Worm (Caenorhabditis elegans): ENCODE results near the gene cdkl-1.

Gene cdkl-1

DNA sequence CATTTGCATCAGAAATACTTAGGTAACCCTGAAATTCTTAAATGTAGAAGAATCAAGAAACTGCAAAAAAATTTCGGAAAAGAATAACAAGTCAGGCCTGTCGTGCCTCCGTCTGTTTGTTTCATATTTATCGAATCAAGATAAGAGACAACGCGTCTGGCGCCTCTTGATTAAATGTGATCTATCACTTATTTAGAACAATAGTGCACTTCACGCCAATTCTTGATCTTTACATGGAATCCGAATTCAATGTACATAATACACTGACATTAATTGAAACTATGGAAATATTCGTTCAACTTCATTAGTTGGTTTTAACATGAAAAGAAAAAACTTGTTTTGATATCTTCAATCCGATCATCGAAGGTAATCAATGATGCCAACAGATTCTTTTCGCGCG, 23.8 kb downstream of the cdkl-1 start, which contains the start of gene mboa-2 (continued):
- TF ChIP-seq sdz-12 (GFP tag; optimal IDR thresholded peaks at IDR 0.05) (no peak), duxl-1 (tag; optimal IDR thresholded peaks at IDR 0.05; ENCODE audit: poor library complexity) (peak; percentile 72), nhr-42 (GFP tag; IDR thresholded peaks at IDR 0.05) (no peak), egl-43 (GFP tag; IDR thresholded peaks at IDR 0.05) (no peak), mes-2 (tag; optimal IDR thresholded peaks at IDR 0.05; ENCODE audit: poor library complexity, severe bottlenecking) (peak; percentile 51), T20F7.1 (GFP tag; optimal IDR thresholded peaks at IDR 0.05) (peak; percentile 65), R02D3.7 (tag; optimal IDR thresholded peaks at IDR 0.05) (no peak), nhr-41 (GFP tag; IDR thresholded peaks at IDR 0.05) (no peak), ceh-62 (tag; optimal IDR thresholded peaks at IDR 0.05) (no peak), F44E2.7 (GFP tag; IDR thresholded peaks at IDR 0.05) (no peak), Y5F2A.4 (GFP tag; optimal IDR thresholded peaks at IDR 0.05) (no peak), php-3 (GFP tag; IDR thresholded peaks at IDR 0.05) (no peak), ZK337.2 (GFP tag; IDR thresholded peaks at IDR 0.05) (no peak), hmg-1.1 (GFP tag; IDR thresholded peaks at IDR 0.05) (no peak), ZK546.5 (tag; optimal IDR thresholded peaks at IDR 0.05) (no peak), lin-29 (GFP tag; IDR thresholded peaks at IDR 0.05) (no peak), D1046.2 (GFP tag; IDR thresholded peaks at IDR 0.05) (no peak), attf-4 (tag; optimal IDR thresholded peaks at IDR 0.05) (no peak), dmd-6 (GFP tag; IDR thresholded peaks at IDR 0.05) (peak; percentile 52), mdt-29 (GFP tag; IDR thresholded peaks at IDR 0.05) (no peak), daf-16 (GFP tag; optimal IDR thresholded peaks at IDR 0.05) (peak in 1 of 2 experiments; percentile 79), daf-16 (tag; optimal IDR thresholded peaks at IDR 0.05) (peak; percentile 76), hif-1 (tag; optimal IDR thresholded peaks at IDR 0.05) (no peak), saeg-2 (GFP tag; IDR thresholded peaks at IDR 0.05) (no peak), nhr-102 (tag; optimal IDR thresholded peaks at IDR 0.05) (peak; percentile 56), zfp-2 (tag; optimal IDR thresholded peaks at IDR 0.05) (no peak), dmd-8 (GFP tag; IDR thresholded peaks at IDR 0.05) (no peak), ama-1 (optimal IDR thresholded peaks at IDR 0.05) (no peak), lir-3 (tag; optimal IDR thresholded peaks at IDR 0.05) (no peak), nhr-111 (GFP tag; optimal IDR thresholded peaks at IDR 0.05) (no peak), zag-1 (tag; optimal IDR thresholded peaks at IDR 0.05) (no peak), ceh-28 (tag; optimal IDR thresholded peaks at IDR 0.05) (no peak), mxl-2 (GFP tag; conservative IDR thresholded peaks at IDR 0.05) (no peak), ztf-11 (tag; optimal IDR thresholded peaks at IDR 0.05) (no peak), unc-62 (GFP tag; optimal IDR thresholded peaks at IDR 0.05 in 1 of 2) (no peak), unc-62 (tag; optimal IDR thresholded peaks at IDR 0.05) (no peak), madf-5 (GFP tag; IDR thresholded peaks at IDR 0.05) (no peak)

DNA sequence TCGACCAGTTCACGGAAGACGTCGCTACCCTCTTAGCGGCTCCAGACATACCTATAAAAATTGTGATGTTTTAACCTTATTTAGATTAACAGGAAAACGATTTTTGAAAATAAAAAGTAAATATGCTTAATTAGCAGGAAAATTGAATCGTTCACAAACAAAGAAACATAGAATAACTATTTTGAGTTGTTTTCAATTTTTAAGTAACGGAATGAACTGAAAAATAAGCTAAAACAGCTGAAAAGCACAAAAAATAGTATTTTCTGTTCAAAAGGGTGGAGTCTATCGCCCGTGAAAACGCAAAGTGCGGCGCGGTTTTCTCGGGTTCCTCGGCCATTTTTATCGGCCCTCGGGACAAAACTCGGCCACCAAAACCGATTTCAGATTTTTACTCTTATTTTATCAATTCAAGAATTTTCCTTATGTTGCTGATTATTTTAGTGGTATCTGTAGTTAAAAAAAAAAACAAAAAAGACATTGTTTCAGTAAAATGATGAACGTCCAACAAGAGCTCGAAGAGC, 25.2 kb downstream of the cdkl-1 start, which contains the start of the genes atp-5 and lmtr-3:
Gene atp-5 (minus strand): TSS at position 51 of the 521 bp plus-strand sequence.
Gene lmtr-3 (plus strand): TSS at position 370 of the 521 bp plus-strand sequence.
- no peak for TF ChIP-seq nhr-102 (tag; optimal IDR thresholded peaks at IDR 0.05)
- TF ChIP-seq gei-8 (GFP tag; optimal IDR thresholded peaks at IDR 0.05): no peak
- TF ChIP-seq Y48G9A.11 (GFP tag; IDR thresholded peaks at IDR 0.05): peak; percentile 43; the same call in 1 of the 2 replicates
- 0 out of 2 replicates have a peak, but pooled peaks have one; percentile 23 for TF ChIP-seq tag-97 (GFP tag; IDR thresholded peaks at IDR 0.05)
- no peak for TF ChIP-seq unc-62 (GFP tag; optimal IDR thresholded peaks at IDR 0.05 in 1 of 2)
- TF ChIP-seq unc-62 (tag; optimal IDR thresholded peaks at IDR 0.05): no peak
- TF ChIP-seq mdl-1 (tag; optimal IDR thresholded peaks at IDR 0.05): peak in 1 of 2 experiments; percentile 48
- TF ChIP-seq ceh-32 (tag; optimal IDR thresholded peaks at IDR 0.05; ENCODE audit: poor library complexity): no peak
- peak; percentile 70 for TF ChIP-seq dpl-1 (GFP tag; optimal IDR thresholded peaks at IDR 0.05)
- 0 out of 2 replicates have a peak, but pooled peaks have one; percentile 12 for TF ChIP-seq zfp-3 (GFP tag; conservative IDR thresholded peaks at IDR 0.05)
- TF ChIP-seq fos-1 (tag; optimal IDR thresholded peaks at IDR 0.05): no peak
- peak in 1 of 2 experiments; percentile 91 for TF ChIP-seq hif-1 (tag; optimal IDR thresholded peaks at IDR 0.05)
- TF ChIP-seq mxl-3 (GFP tag; optimal IDR thresholded peaks at IDR 0.05): peak; percentile 76
- no peak for TF ChIP-seq ceh-28 (tag; optimal IDR thresholded peaks at IDR 0.05)
- peak; percentile 96 for TF ChIP-seq unc-130 (GFP tag; optimal IDR thresholded peaks at IDR 0.05)
- TF ChIP-seq mxl-2 (GFP tag; conservative IDR thresholded peaks at IDR 0.05): no peak
- peak; percentile 31 for TF ChIP-seq duxl-1 (tag; optimal IDR thresholded peaks at IDR 0.05; ENCODE audit: poor library complexity)
- peak; percentile 86; the same call in 1 of the 2 replicates for TF ChIP-seq ZK337.2 (GFP tag; IDR thresholded peaks at IDR 0.05)
- no peak for TF ChIP-seq ceh-82 (tag; optimal IDR thresholded peaks at IDR 0.05)
- peak; percentile 78 for TF ChIP-seq dmd-9 (GFP tag; IDR thresholded peaks at IDR 0.05)
- TF ChIP-seq mes-2 (tag; optimal IDR thresholded peaks at IDR 0.05; ENCODE audit: poor library complexity, severe bottlenecking): peak; percentile 99
- TF ChIP-seq nhr-25 (tag; optimal IDR thresholded peaks at IDR 0.05; ENCODE audit: borderline replicate concordance, insufficient read depth): peak; percentile 52
